1 fruit fly cellular context compared by ENCODE assay signal in the genomic region with DNA sequence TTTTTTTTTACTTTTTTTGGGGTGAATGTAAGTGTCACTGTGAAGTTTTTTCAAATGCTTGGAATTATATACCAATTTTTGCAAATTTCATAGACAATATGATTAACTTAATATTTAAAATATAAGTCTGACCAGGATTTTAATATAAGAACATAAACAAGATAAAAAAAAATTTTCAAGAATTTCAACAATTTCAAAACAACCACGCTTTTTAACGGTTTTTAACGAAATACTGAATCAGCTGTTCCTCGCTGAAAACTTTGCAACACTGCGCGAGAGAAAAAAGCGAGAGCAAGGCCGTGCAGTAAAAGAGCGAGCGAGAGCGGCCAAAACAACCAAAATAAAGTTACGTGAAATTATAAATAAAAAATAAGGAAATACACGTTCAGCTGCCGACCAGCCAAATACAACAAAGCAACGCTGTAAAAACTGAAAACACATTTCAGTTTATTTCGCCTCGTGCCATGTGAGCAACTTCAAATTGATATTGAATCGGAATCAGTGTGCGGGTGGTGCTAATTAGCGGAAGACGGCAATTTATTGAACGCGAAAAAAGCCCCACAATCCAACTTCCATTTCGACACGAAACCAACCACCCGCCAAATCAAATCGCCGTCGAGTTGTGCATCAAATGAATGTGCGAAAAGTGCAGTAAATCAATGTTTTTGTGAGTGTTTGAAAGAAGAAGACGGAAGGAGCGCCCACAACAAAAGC.
A peak's percentile ranks its signal among the peaks of the same experiment; 100 is the strongest.
TF ChIP-seq lines count a peak whose summit lies in the region.

A gene (minus strand): TSS at position 51 of the 714 bp plus-strand sequence.
A gene (minus strand): TSS at position 51 of the 714 bp plus-strand sequence.
A gene (plus strand): TSS at position 302 of the 714 bp plus-strand sequence.

TF ChIP-seq in whole organism, embryonic, 481 proteins besides CTCF, POLR2A, EP300 and RAD21 (continued from another document and continues in another):
- TF ChIP-seq CG4854 (GFP tag; optimal IDR thresholded peaks at IDR 0.05; lab: Kevin White, UChicago) (no peak), wek (GFP tag; optimal IDR thresholded peaks at IDR 0.05; lab: Kevin White, UChicago) (no peak), CG15269 (tag; optimal IDR thresholded peaks at IDR 0.05; lab: Kevin White, UChicago) (peak; percentile 32), Lim3 (GFP tag; IDR thresholded peaks at IDR 0.05; lab: Robert Waterston, UW) (no peak), bbx (GFP tag; IDR thresholded peaks at IDR 0.05; lab: Robert Waterston, UW; ENCODE audit: partially characterized antibody) (no peak), CG13296 (GFP tag; optimal IDR thresholded peaks at IDR 0.05; lab: Kevin White, UChicago) (peak; percentile 38), CG34376 (GFP tag; optimal IDR thresholded peaks at IDR 0.05; lab: Kevin White, UChicago) (peak; percentile 41), CG3163 (GFP tag; optimal IDR thresholded peaks at IDR 0.05; lab: Kevin White, UChicago) (no peak), Lpt (GFP tag; optimal IDR thresholded peaks at IDR 0.05; lab: Kevin White, UChicago) (no peak), hth (optimal IDR thresholded peaks at IDR 0.05; lab: Kevin White, UChicago) (no peak), Atf6 (GFP tag; IDR thresholded peaks at IDR 0.05; lab: Robert Waterston, UW) (peak; percentile 56), D19B (GFP tag; optimal IDR thresholded peaks at IDR 0.05; lab: Kevin White, UChicago) (no peak), Dip2 (GFP tag; IDR thresholded peaks at IDR 0.05; lab: Robert Waterston, UW) (no peak), CG12659 (GFP tag; optimal IDR thresholded peaks at IDR 0.05; lab: Kevin White, UChicago) (peak; percentile 46), mirr (GFP tag; optimal IDR thresholded peaks at IDR 0.05; lab: Kevin White, UChicago) (no peak), CG13424 (tag; optimal IDR thresholded peaks at IDR 0.05; lab: Kevin White, UChicago) (no peak), CkIIα-i1 (GFP tag; IDR thresholded peaks at IDR 0.05; lab: Robert Waterston, UW) (no peak), slp2 (GFP tag; optimal IDR thresholded peaks at IDR 0.05; lab: Kevin White, UChicago) (no peak), CG6272 (GFP tag; IDR thresholded peaks at IDR 0.05; lab: Robert Waterston, UW) (no peak), tap (tag; optimal IDR thresholded peaks at IDR 0.05; lab: Kevin White, UChicago) (no peak), ara (GFP tag; IDR thresholded peaks at IDR 0.05; lab: Robert Waterston, UW) (no peak), CG15479 (GFP tag; optimal IDR thresholded peaks at IDR 0.05; lab: Kevin White, UChicago) (no peak), CG2129 (GFP tag; IDR thresholded peaks at IDR 0.05; lab: Robert Waterston, UW; ENCODE audit: partially characterized antibody) (no peak), CG2202 (tag; optimal IDR thresholded peaks at IDR 0.05; lab: Kevin White, UChicago) (no peak), Optix (GFP tag; IDR thresholded peaks at IDR 0.05; lab: Robert Waterston, UW) (0 out of 3 replicates have a peak, but pooled peaks have one; percentile 6), wdn (GFP tag; IDR thresholded peaks at IDR 0.05; lab: Robert Waterston, UW) (no peak), CG13123 (GFP tag; optimal IDR thresholded peaks at IDR 0.05; lab: Kevin White, UChicago) (no peak), slou (GFP tag; optimal IDR thresholded peaks at IDR 0.05; lab: Kevin White, UChicago) (no peak), disco-r (GFP tag; optimal IDR thresholded peaks at IDR 0.05; lab: Kevin White, UChicago) (no peak), CG4424 (GFP tag; optimal IDR thresholded peaks at IDR 0.05; lab: Kevin White, UChicago) (no peak), HLH4C (GFP tag; IDR thresholded peaks at IDR 0.05; lab: Robert Waterston, UW; ENCODE audit: partially characterized antibody) (no peak), Med (GFP tag; lab: Kevin White, UChicago) (peak; percentile 89), sc (optimal IDR thresholded peaks at IDR 0.05; lab: Kevin White, UChicago) (no peak), sc (GFP tag; optimal IDR thresholded peaks at IDR 0.05; lab: Kevin White, UChicago) (no peak), vnd (GFP tag; IDR thresholded peaks at IDR 0.05; lab: Robert Waterston, UW; ENCODE audit: partially characterized antibody) (no peak), CG11398 (GFP tag; optimal IDR thresholded peaks at IDR 0.05; lab: Kevin White, UChicago) (no peak), Ets65A (GFP tag; lab: Kevin White, UChicago) (no peak), CG8290 (GFP tag; optimal IDR thresholded peaks at IDR 0.05; lab: Kevin White, UChicago) (no peak), CG8290 (tag; optimal IDR thresholded peaks at IDR 0.05; lab: Kevin White, UChicago) (no peak), CG8388 (GFP tag; optimal IDR thresholded peaks at IDR 0.05; lab: Kevin White, UChicago) (no peak), fu2 (GFP tag; optimal IDR thresholded peaks at IDR 0.05; lab: Kevin White, UChicago) (no peak), Xbp1 (GFP tag; optimal IDR thresholded peaks at IDR 0.05; lab: Kevin White, UChicago) (no peak), CG10321 (GFP tag; IDR thresholded peaks at IDR 0.05; lab: Robert Waterston, UW) (no peak), CG8281 (tag; optimal IDR thresholded peaks at IDR 0.05; lab: Kevin White, UChicago) (no peak), zfh2 (GFP tag; optimal IDR thresholded peaks at IDR 0.05; lab: Kevin White, UChicago) (peak; percentile 22), Eip74EF (GFP tag; optimal IDR thresholded peaks at IDR 0.05; lab: Kevin White, UChicago) (peak in 1 of 2 experiments; percentile 68), CG9437 (GFP tag; optimal IDR thresholded peaks at IDR 0.05; lab: Kevin White, UChicago) (no peak), ham (GFP tag; IDR thresholded peaks at IDR 0.05; lab: Robert Waterston, UW) (no peak), phol (tag; optimal IDR thresholded peaks at IDR 0.05; lab: Kevin White, UChicago) (no peak), Opbp (GFP tag; IDR thresholded peaks at IDR 0.05; lab: Robert Waterston, UW; ENCODE audit: partially characterized antibody) (no peak), B-H1 (GFP tag; IDR thresholded peaks at IDR 0.05; lab: Robert Waterston, UW) (no peak), TFAM (GFP tag; optimal IDR thresholded peaks at IDR 0.05; lab: Kevin White, UChicago) (no peak), fd96Cb (tag; optimal IDR thresholded peaks at IDR 0.05; lab: Kevin White, UChicago) (no peak), CG9609 (GFP tag; optimal IDR thresholded peaks at IDR 0.05; lab: Kevin White, UChicago) (no peak), yki (optimal IDR thresholded peaks at IDR 0.05; lab: Kevin White, UChicago) (peak; percentile 52), seq (GFP tag; IDR thresholded peaks at IDR 0.05; lab: Robert Waterston, UW) (no peak), Fer2 (tag; optimal IDR thresholded peaks at IDR 0.05; lab: Kevin White, UChicago) (no peak), cato (GFP tag; optimal IDR thresholded peaks at IDR 0.05; lab: Kevin White, UChicago; ENCODE audit: borderline replicate concordance) (no peak), abd-A (tag; optimal IDR thresholded peaks at IDR 0.05; lab: Kevin White, UChicago) (peak; percentile 38), usp (GFP tag; optimal IDR thresholded peaks at IDR 0.05; lab: Kevin White, UChicago) (no peak), CG3407 (GFP tag; optimal IDR thresholded peaks at IDR 0.05; lab: Kevin White, UChicago) (no peak), CG16863 (GFP tag; optimal IDR thresholded peaks at IDR 0.05; lab: Kevin White, UChicago) (no peak), Abd-B (GFP tag; optimal IDR thresholded peaks at IDR 0.05; lab: Kevin White, UChicago) (no peak), MESR4 (GFP tag; optimal IDR thresholded peaks at IDR 0.05; lab: Kevin White, UChicago) (peak; percentile 37), Bdp1 (GFP tag; optimal IDR thresholded peaks at IDR 0.05; lab: Kevin White, UChicago) (no peak), crc (GFP tag; optimal IDR thresholded peaks at IDR 0.05; lab: Kevin White, UChicago) (no peak), CG10462 (GFP tag; optimal IDR thresholded peaks at IDR 0.05; lab: Kevin White, UChicago) (no peak), Doc3 (GFP tag; IDR thresholded peaks at IDR 0.05; lab: Robert Waterston, UW; ENCODE audit: partially characterized antibody) (0 out of 3 replicates have a peak, but pooled peaks have one; percentile 31), GATAe (GFP tag; conservative IDR thresholded peaks at IDR 0.05; lab: Robert Waterston, UW) (no peak), CG6654 (GFP tag; optimal IDR thresholded peaks at IDR 0.05; lab: Kevin White, UChicago) (no peak), CG6791 (GFP tag; IDR thresholded peaks at IDR 0.05; lab: Robert Waterston, UW; ENCODE audit: partially characterized antibody) (no peak), Hand (GFP tag; optimal IDR thresholded peaks at IDR 0.05; lab: Kevin White, UChicago) (peak; percentile 58), ash1 (GFP tag; optimal IDR thresholded peaks at IDR 0.05; lab: Kevin White, UChicago) (no peak), CG1024 (GFP tag; IDR thresholded peaks at IDR 0.05; lab: Robert Waterston, UW) (no peak), CG17568 (GFP tag; optimal IDR thresholded peaks at IDR 0.05; lab: Kevin White, UChicago) (peak; percentile 25), Lhr (GFP tag; optimal IDR thresholded peaks at IDR 0.05; lab: Kevin White, UChicago) (no peak), CG14050 (GFP tag; IDR thresholded peaks at IDR 0.05; lab: Robert Waterston, UW) (no peak), CG13624 (GFP tag; optimal IDR thresholded peaks at IDR 0.05; lab: Kevin White, UChicago) (no peak), gce (GFP tag; IDR thresholded peaks at IDR 0.05; lab: Robert Waterston, UW) (0 out of 3 replicates have a peak, but pooled peaks have one; percentile 41), vfl (GFP tag; optimal IDR thresholded peaks at IDR 0.05; lab: Kevin White, UChicago) (no peak), Usf (GFP tag; optimal IDR thresholded peaks at IDR 0.05; lab: Kevin White, UChicago) (no peak), ap (GFP tag; IDR thresholded peaks at IDR 0.05; lab: Robert Waterston, UW) (no peak), Dek (tag; optimal IDR thresholded peaks at IDR 0.05; lab: Kevin White, UChicago) (peak; percentile 10), Fer3 (tag; optimal IDR thresholded peaks at IDR 0.05; lab: Kevin White, UChicago) (no peak), CG4707 (GFP tag; optimal IDR thresholded peaks at IDR 0.05; lab: Kevin White, UChicago) (no peak), Hmx (GFP tag; optimal IDR thresholded peaks at IDR 0.05; lab: Kevin White, UChicago) (no peak), ewg (GFP tag; optimal IDR thresholded peaks at IDR 0.05; lab: Kevin White, UChicago) (no peak), CG9876 (GFP tag; optimal IDR thresholded peaks at IDR 0.05; lab: Kevin White, UChicago) (no peak), repo (GFP tag; optimal IDR thresholded peaks at IDR 0.05; lab: Kevin White, UChicago) (no peak), CG43689 (GFP tag; IDR thresholded peaks at IDR 0.05; lab: Robert Waterston, UW) (no peak), Meics (GFP tag; optimal IDR thresholded peaks at IDR 0.05; lab: Kevin White, UChicago) (no peak), Nf-YB (GFP tag; optimal IDR thresholded peaks at IDR 0.05; lab: Kevin White, UChicago) (no peak), Vsx1 (GFP tag; optimal IDR thresholded peaks at IDR 0.05; lab: Kevin White, UChicago) (peak; percentile 85), CG14965 (GFP tag; optimal IDR thresholded peaks at IDR 0.05; lab: Kevin White, UChicago; ENCODE audit: borderline replicate concordance) (no peak), crp (GFP tag; optimal IDR thresholded peaks at IDR 0.05; lab: Kevin White, UChicago) (peak; percentile 70 to 93), ro (GFP tag; IDR thresholded peaks at IDR 0.05; lab: Robert Waterston, UW) (no peak), CG15601 (tag; optimal IDR thresholded peaks at IDR 0.05; lab: Kevin White, UChicago) (no peak), ken (GFP tag; IDR thresholded peaks at IDR 0.05; lab: Robert Waterston, UW) (0 out of 3 replicates have a peak, but pooled peaks have one; percentile 19), otp (GFP tag; IDR thresholded peaks at IDR 0.05; lab: Robert Waterston, UW) (no peak), nom (GFP tag; optimal IDR thresholded peaks at IDR 0.05; lab: Kevin White, UChicago) (peak; percentile 95), tna (GFP tag; IDR thresholded peaks at IDR 0.05; lab: Robert Waterston, UW; ENCODE audit: partially characterized antibody) (no peak), ato (GFP tag; IDR thresholded peaks at IDR 0.05; lab: Robert Waterston, UW; ENCODE audit: partially characterized antibody) (0 out of 2 replicates have a peak, but pooled peaks have one; percentile 28), Gsc (GFP tag; IDR thresholded peaks at IDR 0.05; lab: Robert Waterston, UW) (no peak), CG17328 (GFP tag; IDR thresholded peaks at IDR 0.05; lab: Robert Waterston, UW) (no peak), CG12942 (GFP tag; optimal IDR thresholded peaks at IDR 0.05; lab: Kevin White, UChicago) (no peak), fd102C (GFP tag; optimal IDR thresholded peaks at IDR 0.05; lab: Kevin White, UChicago) (no peak), gro (GFP tag; optimal IDR thresholded peaks at IDR 0.05; lab: Kevin White, UChicago) (no peak), salm (tag; optimal IDR thresholded peaks at IDR 0.05; lab: Kevin White, UChicago) (no peak), CG7357 (GFP tag; IDR thresholded peaks at IDR 0.05; lab: Robert Waterston, UW) (no peak), hbn (GFP tag; IDR thresholded peaks at IDR 0.05; lab: Robert Waterston, UW; ENCODE audit: partially characterized antibody) (peak; percentile 44; the same call in 1 of the 2 replicates), NC2α (GFP tag; optimal IDR thresholded peaks at IDR 0.05; lab: Kevin White, UChicago) (no peak), NC2β (GFP tag; optimal IDR thresholded peaks at IDR 0.05; lab: Kevin White, UChicago) (peak; percentile 26), CG10274 (GFP tag; optimal IDR thresholded peaks at IDR 0.05; lab: Kevin White, UChicago) (no peak), CG3847 (GFP tag; IDR thresholded peaks at IDR 0.05; lab: Robert Waterston, UW) (no peak), Stat92E (GFP tag; optimal IDR thresholded peaks at IDR 0.05; lab: Kevin White, UChicago) (no peak), CG30403 (GFP tag; optimal IDR thresholded peaks at IDR 0.05; lab: Kevin White, UChicago) (no peak), CG8359 (GFP tag; optimal IDR thresholded peaks at IDR 0.05; lab: Kevin White, UChicago; ENCODE audit: borderline replicate concordance) (no peak), az2 (GFP tag; optimal IDR thresholded peaks at IDR 0.05; lab: Kevin White, UChicago) (no peak), insv (GFP tag; optimal IDR thresholded peaks at IDR 0.05; lab: Kevin White, UChicago) (no peak), CG8765 (GFP tag; IDR thresholded peaks at IDR 0.05; lab: Robert Waterston, UW) (no peak), fru (optimal IDR thresholded peaks at IDR 0.05; lab: Kevin White, UChicago) (no peak), oc (tag; optimal IDR thresholded peaks at IDR 0.05; lab: Kevin White, UChicago) (no peak), CG7987 (GFP tag; optimal IDR thresholded peaks at IDR 0.05; lab: Kevin White, UChicago) (no peak), NK7.1 (GFP tag; optimal IDR thresholded peaks at IDR 0.05; lab: Kevin White, UChicago) (no peak), CG12104 (GFP tag; optimal IDR thresholded peaks at IDR 0.05; lab: Kevin White, UChicago) (no peak)
